Worm (Caenorhabditis elegans) whole organism, L3 larva: ENCODE measurements around the gene arl-8.

Experiments used
- nfya-1 ChIP-seq: sonication (generic microtip); optimal IDR thresholded peaks from 2 replicates; lab custom pipeline; 2017; ENCODE audit warnings: missing genetic modification characterization, mild to moderate bottlenecking, missing compliant biosample characterization, antibody characterized with exemption, moderate library complexity; ENCODE audit not compliant: insufficient read depth
- unc-39 ChIP-seq: sonication (generic microtip); optimal IDR thresholded peaks from 4 replicates; lab custom pipeline; 2017; ENCODE audit warnings: missing biosample characterization, missing genetic modification characterization

DNA sequence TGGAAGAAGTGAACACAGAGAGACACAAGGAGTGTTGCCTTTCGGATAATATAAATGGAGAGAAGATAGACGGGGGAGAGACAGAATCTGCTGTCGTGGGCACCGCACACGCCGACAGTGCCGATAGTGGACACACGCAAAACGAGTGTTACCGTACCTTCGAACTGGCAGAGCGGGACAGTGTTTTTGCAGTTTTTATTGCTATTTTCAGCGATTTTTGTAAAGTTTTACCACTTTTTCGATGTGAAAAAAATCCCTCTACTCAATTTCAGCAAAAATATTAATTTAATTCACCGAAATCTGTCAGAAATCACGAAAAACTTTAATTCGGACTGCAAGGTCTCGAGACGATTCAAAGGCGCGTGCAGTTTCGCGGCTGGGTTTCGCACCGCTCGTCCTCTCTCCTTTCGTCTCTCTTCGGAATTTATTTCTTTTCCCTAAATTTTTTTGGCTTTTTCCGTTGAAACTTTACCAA is 27.0 kb downstream of the arl-8 start, which contains the start of gene sec-61.A:
- TF ChIP-seq unc-39 (tag; lab: Kevin White, UChicago): no peak
- TF ChIP-seq nfya-1 (tag; lab: Kevin White, UChicago): peak; percentile 89
